Worm (Caenorhabditis elegans): Measurements from ENCODE around the gene T19A5.3.

ce11 chrV:8940419-8940818, 3.4 kb downstream of the T19A5.3 start:
- TF ChIP-seq snpc-4 (tag; optimal IDR thresholded peaks at IDR 0.05): no peak
- no peak for TF ChIP-seq ces-1 (GFP tag; optimal IDR thresholded peaks at IDR 0.05)
- TF ChIP-seq pha-4 (tag; optimal IDR thresholded peaks at IDR 0.05): no peak
- TF ChIP-seq lin-13 (tag; optimal IDR thresholded peaks at IDR 0.05): no peak
- TF ChIP-seq nhr-237 (tag; optimal IDR thresholded peaks at IDR 0.05): no peak
- no peak for TF ChIP-seq nhr-12 (tag; optimal IDR thresholded peaks at IDR 0.05)
- TF ChIP-seq ztf-11 (tag; optimal IDR thresholded peaks at IDR 0.05): no peak
- no peak for TF ChIP-seq unc-62 (GFP tag; optimal IDR thresholded peaks at IDR 0.05)
- TF ChIP-seq nhr-76 (tag; optimal IDR thresholded peaks at IDR 0.05): no peak

Measured in whole organism, mixed stage, embryonic.